Worm (Caenorhabditis elegans) whole organism, young adult: Measurements from ENCODE around the gene F46F5.8.

ENCODE experiments used
- B0336.3 ChIP-seq: fragments of 200-800 bp; sonication (Bioruptor generic); IDR thresholded peaks from 2 replicates; pipeline ENCODE4 v1.3.6; 2022; ENCODE audit warnings: missing genetic modification characterization, missing compliant biosample characterization
- C17E4.6 ChIP-seq: fragments of 200-800 bp; sonication (Bioruptor generic); IDR thresholded peaks from 2 replicates; pipeline ENCODE4 v1.3.6; 2022; ENCODE audit warnings: missing genetic modification reagents, missing genetic modification characterization, missing compliant biosample characterization
- F37B4.10 ChIP-seq: fragments of 200-800 bp; sonication (Bioruptor generic); IDR thresholded peaks from 2 replicates; pipeline ENCODE4 v1.3.6; 2022; ENCODE audit warnings: missing genetic modification characterization, missing compliant biosample characterization
- K11D2.4 ChIP-seq: fragments of 200-800 bp; sonication (Bioruptor generic); IDR thresholded peaks from 2 replicates; pipeline ENCODE4 v1.3.6; 2022; ENCODE audit warnings: missing genetic modification reagents, missing genetic modification characterization, missing compliant biosample characterization
- K12H6.12 ChIP-seq: fragments of 200-800 bp; sonication (Bioruptor generic); optimal IDR thresholded peaks from 2 replicates; lab custom pipeline; 2018; ENCODE audit warnings: mild to moderate bottlenecking, missing genetic modification characterization, missing compliant biosample characterization
- T26A5.8 ChIP-seq: sonication (generic microtip); optimal IDR thresholded peaks from 2 replicates; lab custom pipeline; 2016; ENCODE audit warnings: missing genetic modification characterization, missing compliant biosample characterization
- Y53F4B.3 ChIP-seq: fragments of 200-800 bp; sonication (Bioruptor generic); IDR thresholded peaks from 2 replicates; pipeline ENCODE4 v1.3.6; 2022; ENCODE audit warnings: missing genetic modification reagents, missing genetic modification characterization, missing compliant biosample characterization
- Y56A3A.18 ChIP-seq: fragments of 200-800 bp; sonication (Bioruptor generic); IDR thresholded peaks from 2 replicates; pipeline ENCODE4 v1.3.6; 2022; ENCODE audit warnings: missing genetic modification reagents, missing genetic modification characterization, missing compliant biosample characterization
- Y79H2A.3 ChIP-seq: fragments of 200-800 bp; sonication (Bioruptor generic); conservative IDR thresholded peaks from 2 replicates; pipeline ENCODE4 v1.3.6; 2022; ENCODE audit warnings: missing genetic modification reagents, missing genetic modification characterization, missing compliant biosample characterization
- aptf-2 ChIP-seq: fragments of 200-800 bp; sonication (Bioruptor generic); conservative IDR thresholded peaks from 2 replicates; pipeline ENCODE4 v1.3.6; 2022; ENCODE audit warnings: missing genetic modification reagents, missing genetic modification characterization, missing compliant biosample characterization
- atf-7 ChIP-seq: sonication (generic microtip); optimal IDR thresholded peaks from 2 replicates; lab custom pipeline; 2017; ENCODE audit warnings: mild to moderate bottlenecking, missing genetic modification characterization, missing compliant biosample characterization
- attf-3 ChIP-seq: fragments of 200-800 bp; sonication (Bioruptor generic); conservative IDR thresholded peaks from 2 replicates; pipeline ENCODE4 v1.3.6; 2022; ENCODE audit warnings: missing genetic modification reagents, missing genetic modification characterization, missing compliant biosample characterization
- attf-6 ChIP-seq: fragments of 200-800 bp; sonication (Bioruptor generic); IDR thresholded peaks from 2 replicates; pipeline ENCODE4 v1.3.6; 2022; ENCODE audit warnings: missing genetic modification reagents, missing genetic modification characterization, missing compliant biosample characterization
- bed-1 ChIP-seq: fragments of 200-800 bp; sonication (Bioruptor generic); IDR thresholded peaks from 2 replicates; pipeline ENCODE4 v1.3.6; 2022; ENCODE audit warnings: missing genetic modification reagents, missing genetic modification characterization, missing compliant biosample characterization
- bed-2 ChIP-seq: fragments of 200-800 bp; sonication (Bioruptor generic); IDR thresholded peaks from 2 replicates; pipeline ENCODE4 v1.3.6; 2022; ENCODE audit warnings: missing genetic modification reagents, missing genetic modification characterization, missing compliant biosample characterization
- ceh-79 ChIP-seq: sonication (generic microtip); optimal IDR thresholded peaks from 2 replicates; lab custom pipeline; 2017; ENCODE audit warnings: mild to moderate bottlenecking, missing genetic modification characterization, missing compliant biosample characterization
- egrh-3 ChIP-seq: fragments of 200-800 bp; sonication (Bioruptor generic); IDR thresholded peaks from 2 replicates; pipeline ENCODE4 v1.3.6; 2022; ENCODE audit warnings: missing genetic modification reagents, missing genetic modification characterization, missing compliant biosample characterization
- hlh-12 ChIP-seq: sonication (generic microtip); optimal IDR thresholded peaks from 2 replicates; lab custom pipeline; 2016; ENCODE audit warnings: missing genetic modification characterization, missing compliant biosample characterization
- hmg-20 ChIP-seq: fragments of 200-800 bp; sonication (Bioruptor generic); IDR thresholded peaks from 2 replicates; pipeline ENCODE4 v1.3.6; 2022; ENCODE audit warnings: missing genetic modification reagents, missing genetic modification characterization, missing compliant biosample characterization
- hrde-1 ChIP-seq: sonication (generic microtip); optimal IDR thresholded peaks from 2 replicates; lab custom pipeline; 2016; ENCODE audit warnings: missing genetic modification characterization, mild to moderate bottlenecking, missing compliant biosample characterization, moderate library complexity, missing genotype, missing genetic modification reagents, borderline replicate concordance
- let-526 ChIP-seq: fragments of 200-800 bp; sonication (Bioruptor generic); IDR thresholded peaks from 2 replicates; pipeline ENCODE4 v1.3.6; 2022; ENCODE audit warnings: missing genetic modification reagents, missing genetic modification characterization, missing compliant biosample characterization
- lin-40 ChIP-seq: sonication (generic microtip); optimal IDR thresholded peaks from 2 replicates; lab custom pipeline; 2016; ENCODE audit warnings: missing genetic modification characterization, mild to moderate bottlenecking, missing compliant biosample characterization, missing genotype, missing genetic modification reagents
- lsy-27 ChIP-seq: sonication (generic microtip); optimal IDR thresholded peaks from 2 replicates; lab custom pipeline; 2017; ENCODE audit warnings: missing genetic modification characterization, mild to moderate bottlenecking, missing compliant biosample characterization, antibody characterized with exemption, missing genotype, borderline replicate concordance; ENCODE audit not compliant: insufficient read depth
- nhr-27 ChIP-seq: fragments of 200-800 bp; sonication (Bioruptor generic); optimal IDR thresholded peaks from 2 replicates; lab custom pipeline; 2018; ENCODE audit warnings: mild to moderate bottlenecking, missing genetic modification characterization, moderate library complexity, missing compliant biosample characterization
- pbrm-1 ChIP-seq: fragments of 200-800 bp; sonication (Bioruptor generic); IDR thresholded peaks from 2 replicates; pipeline ENCODE4 v1.3.6; 2022; ENCODE audit warnings: missing genetic modification reagents, missing genetic modification characterization, missing compliant biosample characterization
- rec-8 ChIP-seq, 2 experiments: sonication (generic microtip); optimal IDR thresholded peaks; 2 replicates each; lab custom pipeline; 2016; ENCODE audit warnings: mild to moderate bottlenecking in 2 of 2, missing genetic modification characterization in 2 of 2, missing genetic modification reagents in 2 of 2, missing genotype in 2 of 2, missing biosample characterization in 1 of 2, missing compliant biosample characterization in 1 of 2, moderate library complexity in 1 of 2
- repo-1 ChIP-seq: sonication (generic microtip); optimal IDR thresholded peaks from 2 replicates; lab custom pipeline; 2017; ENCODE audit warnings: mild to moderate bottlenecking, missing genetic modification characterization, missing compliant biosample characterization
- sea-2 ChIP-seq: fragments of 200-800 bp; sonication (Bioruptor generic); IDR thresholded peaks from 2 replicates; pipeline ENCODE4 v1.3.6; 2022; ENCODE audit warnings: missing genetic modification characterization, missing compliant biosample characterization
- snpc-1.1 ChIP-seq: sonication (generic microtip); optimal IDR thresholded peaks from 2 replicates; lab custom pipeline; 2017; ENCODE audit warnings: missing genetic modification characterization, mild to moderate bottlenecking, missing compliant biosample characterization, antibody characterized with exemption, moderate library complexity, missing genotype, missing genetic modification reagents; ENCODE audit not compliant: insufficient read depth
- tlf-1 ChIP-seq: fragments of 200-800 bp; sonication (Bioruptor generic); optimal IDR thresholded peaks from 2 replicates; lab custom pipeline; 2018; ENCODE audit warnings: mild to moderate bottlenecking, missing genetic modification characterization, missing compliant biosample characterization
- unc-130 ChIP-seq: sonication (generic microtip); optimal IDR thresholded peaks from 2 replicates; lab custom pipeline; 2016; ENCODE audit warnings: missing genetic modification reagents, missing genetic modification characterization, missing compliant biosample characterization
- unc-62 ChIP-seq: fragments of 150-350 bp; optimal IDR thresholded peaks from 2 replicates; lab custom pipeline; 2014; ENCODE audit warnings: missing biosample characterization, missing genetic modification reagents, missing genetic modification characterization
- xnd-1 ChIP-seq: sonication (generic microtip); optimal IDR thresholded peaks from 2 replicates; lab custom pipeline; 2016; ENCODE audit warnings: missing genotype, missing genetic modification reagents, missing genetic modification characterization, missing compliant biosample characterization
- zfh-2 ChIP-seq: fragments of 200-800 bp; sonication (Bioruptor generic); conservative IDR thresholded peaks from 2 replicates; pipeline ENCODE4 v1.3.6; 2022; ENCODE audit warnings: missing genetic modification reagents, missing genetic modification characterization, missing compliant biosample characterization
- zim-3 ChIP-seq: sonication (generic microtip); optimal IDR thresholded peaks from 2 replicates; lab custom pipeline; 2017; ENCODE audit warnings: mild to moderate bottlenecking, missing genetic modification characterization, moderate library complexity, missing compliant biosample characterization
- ztf-18 ChIP-seq: sonication (generic microtip); optimal IDR thresholded peaks from 2 replicates; lab custom pipeline; 2016; ENCODE audit warnings: missing genotype, mild to moderate bottlenecking, missing genetic modification characterization, missing compliant biosample characterization
- ztf-6 ChIP-seq: fragments of 200-800 bp; sonication (Bioruptor generic); IDR thresholded peaks from 2 replicates; pipeline ENCODE4 v1.3.6; 2022; ENCODE audit warnings: missing genetic modification reagents, missing genetic modification characterization, missing compliant biosample characterization

Gene F46F5.8

ce11 chrII:812917-813316, 8.5 kb downstream of the F46F5.8 start, which contains the start of gene F46F5.5:
TSS of gene F46F5.5 (minus strand) at chrII:813017.
- no peak for TF ChIP-seq rec-8 (tag; optimal IDR thresholded peaks at IDR 0.05; lab: Kevin White, UChicago)
- TF ChIP-seq zfh-2 (GFP tag; lab: Robert Waterston, UW): peak; percentile 66; the same call in 1 of the 2 replicates

- TF ChIP-seq atf-7 (tag; lab: Kevin White, UChicago) (no peak), aptf-2 (GFP tag; lab: Robert Waterston, UW) (no peak), ceh-79 (no peak), Y53F4B.3 (GFP tag; lab: Robert Waterston, UW) (no peak), hmg-20 (no peak), egrh-3 (no peak), rec-8 (tag; optimal IDR thresholded peaks at IDR 0.05; lab: Kevin White, UChicago) (no peak), bed-2 (GFP tag; lab: Robert Waterston, UW) (no peak), zim-3 (no peak), sea-2 (GFP tag; lab: Robert Waterston, UW) (no peak), let-526 (GFP tag; lab: Robert Waterston, UW) (no peak), ztf-18 (tag; lab: Kevin White, UChicago) (no peak), hlh-12 (tag; lab: Kevin White, UChicago) (no peak), unc-62 (no peak), B0336.3 (GFP tag; lab: Robert Waterston, UW) (no peak), xnd-1 (no peak), lin-40 (no peak), Y79H2A.3 (GFP tag; lab: Robert Waterston, UW) (no peak), attf-6 (GFP tag; lab: Robert Waterston, UW) (no peak)
Measured at ce11 chrII:808457-808856, 13.0 kb downstream of the F46F5.8 start, which contains the start of gene F46F5.11. TSS of gene F46F5.11 (plus strand) at chrII:808757.

ce11 chrII:803009-803408, 18.4 kb downstream of the F46F5.8 start, which contains the start of gene F46F5.13:
TSS of gene F46F5.13 (plus strand) at chrII:803309.
- no peak for TF ChIP-seq hrde-1 (tag; lab: Kevin White, UChicago)
- no peak for TF ChIP-seq ztf-6 (GFP tag; lab: Robert Waterston, UW)
- no peak for TF ChIP-seq bed-1 (GFP tag; lab: Robert Waterston, UW)
- no peak for TF ChIP-seq sea-2 (GFP tag; lab: Robert Waterston, UW)
- no peak for TF ChIP-seq pbrm-1 (GFP tag; lab: Robert Waterston, UW)
- TF ChIP-seq C17E4.6 (GFP tag; lab: Robert Waterston, UW): no peak
- TF ChIP-seq nhr-27 (tag; lab: Kevin White, UChicago): no peak
- no peak for TF ChIP-seq T26A5.8 (tag; lab: Kevin White, UChicago)
- no peak for TF ChIP-seq attf-3 (GFP tag; lab: Robert Waterston, UW)
- TF ChIP-seq unc-130: no peak
- no peak for TF ChIP-seq Y79H2A.3 (GFP tag; lab: Robert Waterston, UW)
- no peak for TF ChIP-seq tlf-1
- TF ChIP-seq K12H6.12 (tag; lab: Kevin White, UChicago): no peak
- no peak for TF ChIP-seq K11D2.4 (GFP tag; lab: Robert Waterston, UW)
- no peak for TF ChIP-seq Y56A3A.18
- no peak for TF ChIP-seq lsy-27 (tag; lab: Kevin White, UChicago)
- TF ChIP-seq repo-1 (tag; lab: Kevin White, UChicago): no peak
- TF ChIP-seq snpc-1.1 (tag; lab: Kevin White, UChicago): no peak
- no peak for TF ChIP-seq F37B4.10
